Worm (Caenorhabditis elegans): ENCODE measurements around the gene T05A8.3.

- TF ChIP-seq pha-4 (tag; optimal IDR thresholded peaks at IDR 0.05) (no peak), nhr-23 (tag; optimal IDR thresholded peaks at IDR 0.05) (no peak), fkh-10 (GFP tag; optimal IDR thresholded peaks at IDR 0.05) (no peak), sea-2 (GFP tag; optimal IDR thresholded peaks at IDR 0.05) (no peak), ceh-16 (tag; optimal IDR thresholded peaks at IDR 0.05) (no peak), elt-1 (tag; optimal IDR thresholded peaks at IDR 0.05) (no peak)
Measured at ce11 chrII:2681118-2681517, 36.1 kb downstream of the T05A8.3 start, which contains the start of gene F34D6.1.

All from whole organism, L3 larva.